Worm (Caenorhabditis elegans): ENCODE results near the gene mrpl-22.

ce11 chrIII:10642781-10643180 is 27.5 kb downstream of the mrpl-22 start, which contains the start of the genes dhs-11 and orc-1:
- TF ChIP-seq W03F9.2 (tag; optimal IDR thresholded peaks at IDR 0.05) (peak; percentile 70), him-1 (tag; optimal IDR thresholded peaks at IDR 0.05) (no peak)

Data from whole organism, L4/young adult.